Worm (Caenorhabditis elegans) whole organism, L4 larva: ENCODE measurements around the gene F47B8.1.

Experiments
- F44E2.7 ChIP-seq: fragments of 200-800 bp; sonication (Bioruptor generic); IDR thresholded peaks from 2 replicates; pipeline ENCODE4 v2.1.2; 2022; ENCODE audit warnings: missing genetic modification characterization, missing compliant biosample characterization
- F49E8.2 ChIP-seq: sonication (generic microtip); optimal IDR thresholded peaks from 2 replicates; lab custom pipeline; 2016; ENCODE audit warnings: missing compliant biosample characterization, mild to moderate bottlenecking, missing genetic modification characterization, borderline replicate concordance
- R02D3.7 ChIP-seq: fragments of 150-350 bp; sonication (generic microtip); optimal IDR thresholded peaks from 3 replicates; lab custom pipeline; 2014; ENCODE audit warnings: missing biosample characterization, missing genetic modification characterization
- Y105C5A.15 ChIP-seq: fragments of 200-800 bp; sonication (Bioruptor generic); IDR thresholded peaks from 2 replicates; pipeline ENCODE4 v1.3.6; 2022; ENCODE audit warnings: missing genetic modification characterization, missing compliant biosample characterization
- Y5F2A.4 ChIP-seq: fragments of 200-800 bp; sonication (Bioruptor generic); optimal IDR thresholded peaks from 2 replicates; lab custom pipeline; 2018; ENCODE audit warnings: mild to moderate bottlenecking, missing genetic modification characterization, missing compliant biosample characterization
- Y75B8A.6 ChIP-seq: fragments of 200-800 bp; sonication (Bioruptor generic); IDR thresholded peaks from 2 replicates; pipeline ENCODE4 v1.3.6; 2022; ENCODE audit warnings: missing genetic modification reagents, missing genetic modification characterization, missing compliant biosample characterization
- ZK337.2 ChIP-seq: fragments of 200-800 bp; sonication (Bioruptor generic); IDR thresholded peaks from 2 replicates; pipeline ENCODE4 v1.3.6; 2022; ENCODE audit warnings: missing genetic modification reagents, missing genetic modification characterization, missing compliant biosample characterization
- aly-2 ChIP-seq: sonication (generic microtip); optimal IDR thresholded peaks from 2 replicates; lab custom pipeline; 2018; ENCODE audit warnings: missing biosample characterization, missing genetic modification characterization
- ama-1 ChIP-seq: fragments of 150-350 bp; optimal IDR thresholded peaks from 2 replicates; lab custom pipeline; 2014; ENCODE audit warnings: inconsistent platforms, mixed read lengths
- attf-4 ChIP-seq: sonication (generic microtip); optimal IDR thresholded peaks from 3 replicates; lab custom pipeline; 2017; ENCODE audit warnings: missing biosample characterization, missing genetic modification characterization
- ceh-28 ChIP-seq: fragments of 150-350 bp; optimal IDR thresholded peaks from 2 replicates; lab custom pipeline; 2014; ENCODE audit warnings: missing biosample characterization, missing genetic modification reagents, missing genetic modification characterization
- ceh-32 ChIP-seq: sonication (generic microtip); optimal IDR thresholded peaks from 2 replicates; lab custom pipeline; 2016; ENCODE audit warnings: mild to moderate bottlenecking, missing genetic modification characterization, missing compliant biosample characterization; ENCODE audit not compliant: poor library complexity
- ceh-44 ChIP-seq: fragments of 200-800 bp; sonication (Bioruptor generic); IDR thresholded peaks from 2 replicates; pipeline ENCODE4 v1.3.6; 2022; ENCODE audit warnings: missing genetic modification reagents, missing genetic modification characterization, missing compliant biosample characterization
- ceh-62 ChIP-seq: sonication (generic microtip); optimal IDR thresholded peaks from 2 replicates; lab custom pipeline; 2017; ENCODE audit warnings: missing biosample characterization, missing genetic modification characterization
- ces-1 ChIP-seq: fragments of 150-350 bp; sonication (generic microtip); optimal IDR thresholded peaks from 4 replicates; lab custom pipeline; 2014; ENCODE audit warnings: missing biosample characterization, missing genetic modification reagents, missing genetic modification characterization
- ctbp-1 ChIP-seq: fragments of 200-800 bp; sonication (Bioruptor generic); IDR thresholded peaks from 2 replicates; pipeline ENCODE4 v1.3.6; 2022; ENCODE audit warnings: missing genetic modification reagents, missing genetic modification characterization, missing compliant biosample characterization
- daf-8 ChIP-seq: fragments of 200-800 bp; sonication (Bioruptor generic); IDR thresholded peaks from 2 replicates; pipeline ENCODE4 v1.3.6; 2022; ENCODE audit warnings: missing genetic modification characterization, missing compliant biosample characterization
- dmd-6 ChIP-seq: fragments of 200-800 bp; sonication (Bioruptor generic); IDR thresholded peaks from 2 replicates; pipeline ENCODE4 v1.3.6; 2022; ENCODE audit warnings: missing genetic modification reagents, missing genetic modification characterization, missing compliant biosample characterization
- egl-27 ChIP-seq: sonication (generic microtip); optimal IDR thresholded peaks from 3 replicates; lab custom pipeline; 2017; ENCODE audit warnings: missing biosample characterization, missing genetic modification reagents, missing genetic modification characterization
- egl-43 ChIP-seq: fragments of 200-800 bp; sonication (Bioruptor generic); IDR thresholded peaks from 2 replicates; pipeline ENCODE4 v1.3.6; 2022; ENCODE audit warnings: missing genetic modification reagents, missing genetic modification characterization, missing compliant biosample characterization
- fkh-10 ChIP-seq: fragments of 150-350 bp; optimal IDR thresholded peaks from 2 replicates; lab custom pipeline; 2014; ENCODE audit warnings: missing biosample characterization, missing genetic modification reagents, missing genetic modification characterization
- fos-1 ChIP-seq: fragments of 150-350 bp; optimal IDR thresholded peaks from 2 replicates; lab custom pipeline; 2014; ENCODE audit warnings: missing biosample characterization, missing genetic modification characterization
- gei-8 ChIP-seq: fragments of 200-800 bp; sonication (Bioruptor generic); optimal IDR thresholded peaks from 2 replicates; lab custom pipeline; 2018; ENCODE audit warnings: mild to moderate bottlenecking, missing genetic modification characterization, missing compliant biosample characterization
- hlh-30 ChIP-seq: sonication (generic microtip); optimal IDR thresholded peaks from 2 replicates; lab custom pipeline; 2017; ENCODE audit warnings: antibody characterized with exemption, mild to moderate bottlenecking, missing genetic modification characterization, missing compliant biosample characterization; ENCODE audit not compliant: insufficient read depth
- hmg-1.1 ChIP-seq: fragments of 200-800 bp; sonication (Bioruptor generic); IDR thresholded peaks from 2 replicates; pipeline ENCODE4 v1.3.6; 2022; ENCODE audit warnings: missing genetic modification reagents, missing genetic modification characterization, missing compliant biosample characterization
- lin-13 ChIP-seq: fragments of 150-350 bp; optimal IDR thresholded peaks from 2 replicates; lab custom pipeline; 2014; ENCODE audit warnings: missing biosample characterization, missing genetic modification reagents, missing genetic modification characterization
- lin-15B ChIP-seq: fragments of 150-350 bp; sonication (generic microtip); optimal IDR thresholded peaks from 3 replicates; lab custom pipeline; 2014; ENCODE audit warnings: missing biosample characterization, missing genetic modification characterization
- lin-38 ChIP-seq: fragments of 200-800 bp; sonication (Bioruptor generic); IDR thresholded peaks from 2 replicates; pipeline ENCODE4 v1.3.6; 2022; ENCODE audit warnings: missing genetic modification reagents, missing genetic modification characterization, missing compliant biosample characterization
- lin-39 ChIP-seq: fragments of 150-350 bp; optimal IDR thresholded peaks from 2 replicates; lab custom pipeline; 2014; ENCODE audit warnings: missing biosample characterization, missing genetic modification reagents, missing genetic modification characterization
- lsy-2 ChIP-seq, 2 experiments: fragments of 150-350 bp in 1 of 2; sonication (generic microtip) in 1 of 2; optimal IDR thresholded peaks; 2 replicates each; lab custom pipeline; 2014 to 2017; ENCODE audit warnings: missing biosample characterization in 2 of 2, missing genetic modification characterization in 2 of 2
- madf-5 ChIP-seq, 2 experiments: fragments of 200-800 bp; sonication (Bioruptor generic); IDR thresholded peaks; 2 replicates each; pipeline ENCODE4 v1.3.6; 2022; ENCODE audit warnings: missing compliant biosample characterization in 2 of 2, missing genetic modification characterization in 2 of 2
- mdl-1 ChIP-seq, 2 experiments: fragments of 150-350 bp in 1 of 2; sonication (generic microtip) in 1 of 2; optimal IDR thresholded peaks; 2 replicates each; lab custom pipeline; 2014 to 2017; ENCODE audit warnings: missing biosample characterization in 2 of 2, missing genetic modification characterization in 2 of 2
- mes-2 ChIP-seq: sonication (generic microtip); optimal IDR thresholded peaks from 2 replicates; lab custom pipeline; 2016; ENCODE audit warnings: missing genotype, mild to moderate bottlenecking, missing genetic modification characterization, missing compliant biosample characterization; ENCODE audit not compliant: poor library complexity, severe bottlenecking
- mxl-2 ChIP-seq: fragments of 200-800 bp; sonication (Bioruptor generic); conservative IDR thresholded peaks from 2 replicates; pipeline ENCODE4 v1.3.6; 2022; ENCODE audit warnings: missing genetic modification reagents, missing genetic modification characterization, missing compliant biosample characterization
- mxl-3 ChIP-seq: fragments of 200-800 bp; sonication (Bioruptor generic); optimal IDR thresholded peaks from 2 replicates; lab custom pipeline; 2018; ENCODE audit warnings: mild to moderate bottlenecking, missing genetic modification characterization, missing compliant biosample characterization
- nhr-111 ChIP-seq: fragments of 200-800 bp; sonication (Bioruptor generic); optimal IDR thresholded peaks from 2 replicates; lab custom pipeline; 2018; ENCODE audit warnings: mild to moderate bottlenecking, missing genetic modification characterization, missing compliant biosample characterization
- nhr-237 ChIP-seq: sonication (generic microtip); optimal IDR thresholded peaks from 2 replicates; lab custom pipeline; 2017; ENCODE audit warnings: missing biosample characterization, missing genetic modification characterization
- nhr-28 ChIP-seq: fragments of 150-350 bp; optimal IDR thresholded peaks from 2 replicates; lab custom pipeline; 2014; ENCODE audit warnings: missing biosample characterization, missing genetic modification characterization
- nhr-41 ChIP-seq: fragments of 200-800 bp; sonication (Bioruptor generic); IDR thresholded peaks from 2 replicates; pipeline ENCODE4 v1.3.6; 2022; ENCODE audit warnings: missing genetic modification reagents, missing genetic modification characterization, missing compliant biosample characterization
- nhr-48 ChIP-seq: sonication (generic microtip); optimal IDR thresholded peaks from 2 replicates; lab custom pipeline; 2016; ENCODE audit warnings: mild to moderate bottlenecking, missing genetic modification characterization, missing compliant biosample characterization
- nhr-76 ChIP-seq: fragments of 150-350 bp; optimal IDR thresholded peaks from 2 replicates; lab custom pipeline; 2014; ENCODE audit warnings: missing biosample characterization, missing genetic modification characterization
- nhr-77 ChIP-seq: fragments of 150-350 bp; optimal IDR thresholded peaks from 2 replicates; lab custom pipeline; 2014; ENCODE audit warnings: missing biosample characterization, missing genetic modification characterization
- pqm-1 ChIP-seq: sonication (generic microtip); optimal IDR thresholded peaks from 2 replicates; lab custom pipeline; 2017; ENCODE audit warnings: missing biosample characterization, missing genetic modification characterization
- rbr-2 ChIP-seq: sonication (generic microtip); optimal IDR thresholded peaks from 2 replicates; lab custom pipeline; 2016; ENCODE audit warnings: missing genotype, missing genetic modification characterization, missing compliant biosample characterization
- skn-1 ChIP-seq: fragments of 150-350 bp; optimal IDR thresholded peaks from 2 replicates; lab custom pipeline; 2014; ENCODE audit warnings: missing biosample characterization, missing genetic modification characterization
- snpc-1.2 ChIP-seq: fragments of 200-800 bp; sonication (Bioruptor generic); IDR thresholded peaks from 2 replicates; pipeline ENCODE4 v1.3.6; 2022; ENCODE audit warnings: missing genetic modification reagents, missing genetic modification characterization, missing compliant biosample characterization
- spr-3 ChIP-seq: fragments of 200-800 bp; sonication (Bioruptor generic); optimal IDR thresholded peaks from 2 replicates; lab custom pipeline; 2018; ENCODE audit warnings: mild to moderate bottlenecking, missing genetic modification characterization, missing compliant biosample characterization
- tag-97 ChIP-seq: fragments of 200-800 bp; sonication (Bioruptor generic); IDR thresholded peaks from 2 replicates; pipeline ENCODE4 v1.3.6; 2022; ENCODE audit warnings: missing genetic modification characterization, missing compliant biosample characterization
- zfp-3 ChIP-seq: fragments of 200-800 bp; sonication (Bioruptor generic); conservative IDR thresholded peaks from 2 replicates; pipeline ENCODE4 v1.3.6; 2022; ENCODE audit warnings: missing genetic modification reagents, missing genetic modification characterization, missing compliant biosample characterization
- zip-11 ChIP-seq: fragments of 200-800 bp; sonication (Bioruptor generic); IDR thresholded peaks from 2 replicates; pipeline ENCODE4 v1.3.6; 2022; ENCODE audit warnings: missing genetic modification characterization, missing compliant biosample characterization
- zip-2 ChIP-seq: fragments of 150-350 bp; optimal IDR thresholded peaks from 2 replicates; lab custom pipeline; 2014; ENCODE audit warnings: missing biosample characterization, missing genetic modification characterization
- ztf-7 ChIP-seq: fragments of 150-350 bp; optimal IDR thresholded peaks from 2 replicates; lab custom pipeline; 2014; ENCODE audit warnings: missing biosample characterization, missing genetic modification characterization

The F47B8.1 gene

DNA sequence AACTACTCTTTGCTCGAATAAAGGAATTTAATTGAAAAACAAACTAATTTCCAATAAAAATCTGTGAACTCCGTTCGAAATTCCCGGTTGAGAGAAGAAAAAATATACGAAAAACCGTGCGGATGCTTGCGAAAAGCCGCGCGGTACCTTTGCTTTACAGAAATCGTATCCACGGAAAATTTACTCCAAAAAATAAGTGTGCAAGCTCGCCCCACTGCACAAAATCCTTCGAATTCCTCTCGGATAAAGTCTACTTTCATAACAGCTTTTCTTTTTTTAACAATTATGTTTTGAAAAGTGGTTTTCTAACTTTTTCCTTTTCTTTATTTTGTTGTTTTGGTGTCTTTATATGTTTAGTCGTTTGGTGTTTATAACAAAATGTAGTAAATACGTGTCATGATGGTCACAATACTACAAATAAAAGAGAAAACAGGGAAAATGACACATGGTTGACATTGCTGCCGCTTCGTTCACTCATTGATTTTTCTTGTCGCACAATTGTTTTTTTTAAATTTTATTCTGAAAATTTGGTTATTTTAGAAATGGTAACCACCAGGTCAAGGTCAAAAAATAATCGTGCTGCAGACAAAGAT lies 33.2 kb upstream of the F47B8.1 start, which contains the start of gene cept-2 (continued):
- TF ChIP-seq F49E8.2 (peak; percentile 63), Y5F2A.4 (GFP tag; lab: Kevin White, UChicago) (no peak), nhr-237 (tag; lab: Kevin White, UChicago) (no peak), mdl-1 (tag; optimal IDR thresholded peaks at IDR 0.05; lab: Kevin White, UChicago) (peak; percentile 35 to 57), daf-8 (GFP tag; lab: Robert Waterston, UW) (no peak), mxl-3 (GFP tag; lab: Kevin White, UChicago) (peak; percentile 50), lin-13 (GFP tag; lab: Kevin White, UChicago) (peak; percentile 89), lin-15B (tag; lab: Kevin White, UChicago) (no peak), egl-27 (tag; lab: Kevin White, UChicago) (no peak), nhr-28 (tag; lab: Kevin White, UChicago) (peak; percentile 88), F44E2.7 (GFP tag; lab: Robert Waterston, UW) (no peak), ZK337.2 (peak; percentile 70; the same call in 1 of the 2 replicates), lsy-2 (tag; optimal IDR thresholded peaks at IDR 0.05; lab: Kevin White, UChicago) (peak; percentile 73 to 95), nhr-76 (tag; lab: Kevin White, UChicago) (no peak), R02D3.7 (tag; lab: Kevin White, UChicago) (no peak), ztf-7 (no peak), mxl-2 (GFP tag; lab: Robert Waterston, UW) (no peak), ceh-62 (no peak), aly-2 (tag; lab: Kevin White, UChicago) (no peak), rbr-2 (peak; percentile 94), gei-8 (GFP tag; lab: Kevin White, UChicago) (no peak), madf-5 (GFP tag; IDR thresholded peaks at IDR 0.05; lab: Robert Waterston, UW) (no peak), nhr-77 (tag; lab: Kevin White, UChicago) (peak; percentile 95), ctbp-1 (GFP tag; lab: Robert Waterston, UW) (peak; percentile 77), skn-1 (no peak), lin-38 (GFP tag; lab: Robert Waterston, UW) (peak; percentile 99), zfp-3 (GFP tag; lab: Robert Waterston, UW) (0 out of 2 replicates have a peak, but pooled peaks have one; percentile 48), spr-3 (GFP tag; lab: Kevin White, UChicago) (no peak), dmd-6 (peak; percentile 73), nhr-48 (no peak), pqm-1 (tag; lab: Kevin White, UChicago) (no peak), lin-39 (no peak), snpc-1.2 (peak; percentile 58; the same call in 1 of the 2 replicates), ceh-32 (tag; lab: Kevin White, UChicago) (no peak), Y75B8A.6 (GFP tag; lab: Robert Waterston, UW) (no peak), ces-1 (GFP tag; lab: Kevin White, UChicago) (peak; percentile 38), tag-97 (no peak), nhr-111 (GFP tag; lab: Kevin White, UChicago) (no peak), nhr-41 (GFP tag; lab: Robert Waterston, UW) (no peak), hmg-1.1 (peak; percentile 85), hlh-30 (tag; lab: Kevin White, UChicago) (peak; percentile 80), zip-2 (tag; lab: Kevin White, UChicago) (peak; percentile 59), attf-4 (tag; lab: Kevin White, UChicago) (no peak), ceh-44 (peak; percentile 74; the same call in 1 of the 2 replicates), zip-11 (GFP tag; lab: Robert Waterston, UW) (no peak), fos-1 (tag; lab: Kevin White, UChicago) (no peak), ama-1 (no peak), Y105C5A.15 (GFP tag; lab: Robert Waterston, UW) (no peak), fkh-10 (peak; percentile 94), mes-2 (tag; lab: Kevin White, UChicago) (peak; percentile 99), ceh-28 (tag; lab: Kevin White, UChicago) (no peak), egl-43 (peak; percentile 62; the same call in 1 of the 2 replicates)
